Worm (Caenorhabditis elegans) whole organism, L4 larva: ENCODE measurements around the gene M116.5.

ENCODE experiments used
- F26F4.8 ChIP-seq: fragments of 200-800 bp; sonication (Bioruptor generic); conservative IDR thresholded peaks from 2 replicates; pipeline ENCODE4 v1.3.6; 2022; ENCODE audit warnings: missing genetic modification characterization, missing compliant biosample characterization
- F37D6.2 ChIP-seq: sonication (generic microtip); optimal IDR thresholded peaks from 2 replicates; lab custom pipeline; 2016; ENCODE audit warnings: mild to moderate bottlenecking, missing genetic modification characterization, missing compliant biosample characterization
- F44E2.7 ChIP-seq: fragments of 200-800 bp; sonication (Bioruptor generic); IDR thresholded peaks from 2 replicates; pipeline ENCODE4 v2.1.2; 2022; ENCODE audit warnings: missing genetic modification characterization, missing compliant biosample characterization
- F49E8.2 ChIP-seq: sonication (generic microtip); optimal IDR thresholded peaks from 2 replicates; lab custom pipeline; 2016; ENCODE audit warnings: missing compliant biosample characterization, mild to moderate bottlenecking, missing genetic modification characterization, borderline replicate concordance
- T20F7.1 ChIP-seq: fragments of 200-800 bp; sonication (Bioruptor generic); optimal IDR thresholded peaks from 2 replicates; lab custom pipeline; 2018; ENCODE audit warnings: mild to moderate bottlenecking, missing genetic modification characterization, missing compliant biosample characterization
- Y5F2A.4 ChIP-seq: fragments of 200-800 bp; sonication (Bioruptor generic); optimal IDR thresholded peaks from 2 replicates; lab custom pipeline; 2018; ENCODE audit warnings: mild to moderate bottlenecking, missing genetic modification characterization, missing compliant biosample characterization
- ZK546.5 ChIP-seq, 2 experiments: sonication (generic microtip); optimal IDR thresholded peaks; 2 replicates each; lab custom pipeline; 2017; ENCODE audit warnings: missing biosample characterization in 2 of 2, missing genetic modification characterization in 2 of 2
- ama-1 ChIP-seq: fragments of 150-350 bp; optimal IDR thresholded peaks from 2 replicates; lab custom pipeline; 2014; ENCODE audit warnings: inconsistent platforms, mixed read lengths
- arid-1 ChIP-seq: fragments of 200-800 bp; sonication (Bioruptor generic); conservative IDR thresholded peaks from 2 replicates; pipeline ENCODE4 v1.3.6; 2022; ENCODE audit warnings: missing genetic modification reagents, missing genetic modification characterization, missing compliant biosample characterization
- attf-4 ChIP-seq: sonication (generic microtip); optimal IDR thresholded peaks from 3 replicates; lab custom pipeline; 2017; ENCODE audit warnings: missing biosample characterization, missing genetic modification characterization
- ceh-28 ChIP-seq: fragments of 150-350 bp; optimal IDR thresholded peaks from 2 replicates; lab custom pipeline; 2014; ENCODE audit warnings: missing biosample characterization, missing genetic modification reagents, missing genetic modification characterization
- ctbp-1 ChIP-seq: fragments of 200-800 bp; sonication (Bioruptor generic); IDR thresholded peaks from 2 replicates; pipeline ENCODE4 v1.3.6; 2022; ENCODE audit warnings: missing genetic modification reagents, missing genetic modification characterization, missing compliant biosample characterization
- daf-16 ChIP-seq, 3 experiments: sonication (generic microtip); optimal IDR thresholded peaks; 2 replicates each; lab custom pipeline; 2016 to 2017; ENCODE audit warnings: missing genetic modification characterization in 3 of 3, missing genetic modification reagents in 3 of 3, mild to moderate bottlenecking in 2 of 3, missing compliant biosample characterization in 2 of 3, missing biosample characterization in 1 of 3, moderate library complexity in 1 of 3
- daf-19 ChIP-seq: fragments of 200-800 bp; sonication (Bioruptor generic); conservative IDR thresholded peaks from 2 replicates; pipeline ENCODE4 v1.3.6; 2022; ENCODE audit warnings: missing genetic modification characterization, missing compliant biosample characterization
- dmd-9 ChIP-seq: fragments of 200-800 bp; sonication (Bioruptor generic); IDR thresholded peaks from 2 replicates; pipeline ENCODE4 v1.3.6; 2022; ENCODE audit warnings: missing genetic modification reagents, missing genetic modification characterization, missing compliant biosample characterization
- dpl-1 ChIP-seq: fragments of 150-350 bp; optimal IDR thresholded peaks from 2 replicates; lab custom pipeline; 2014; ENCODE audit warnings: missing biosample characterization, missing genetic modification reagents, missing genetic modification characterization
- duxl-1 ChIP-seq: sonication (generic microtip); optimal IDR thresholded peaks from 2 replicates; lab custom pipeline; 2016; ENCODE audit warnings: mild to moderate bottlenecking, missing genetic modification characterization, moderate library complexity, missing compliant biosample characterization; ENCODE audit not compliant: poor library complexity
- dve-1 ChIP-seq: sonication (generic microtip); optimal IDR thresholded peaks from 2 replicates; lab custom pipeline; 2017; ENCODE audit warnings: antibody characterized with exemption, mild to moderate bottlenecking, missing genetic modification characterization, missing compliant biosample characterization; ENCODE audit not compliant: insufficient read depth
- egl-27 ChIP-seq: sonication (generic microtip); optimal IDR thresholded peaks from 3 replicates; lab custom pipeline; 2017; ENCODE audit warnings: missing biosample characterization, missing genetic modification reagents, missing genetic modification characterization
- fkh-10 ChIP-seq: fragments of 150-350 bp; optimal IDR thresholded peaks from 2 replicates; lab custom pipeline; 2014; ENCODE audit warnings: missing biosample characterization, missing genetic modification reagents, missing genetic modification characterization
- fos-1 ChIP-seq: fragments of 150-350 bp; optimal IDR thresholded peaks from 2 replicates; lab custom pipeline; 2014; ENCODE audit warnings: missing biosample characterization, missing genetic modification characterization
- lin-1 ChIP-seq: fragments of 200-800 bp; sonication (Bioruptor generic); IDR thresholded peaks from 2 replicates; pipeline ENCODE4 v1.3.6; 2022; ENCODE audit warnings: missing genetic modification reagents, missing genetic modification characterization, missing compliant biosample characterization
- lin-15B ChIP-seq: fragments of 150-350 bp; sonication (generic microtip); optimal IDR thresholded peaks from 3 replicates; lab custom pipeline; 2014; ENCODE audit warnings: missing biosample characterization, missing genetic modification characterization
- lin-29 ChIP-seq: fragments of 200-800 bp; sonication (Bioruptor generic); IDR thresholded peaks from 2 replicates; pipeline ENCODE4 v1.3.6; 2022; ENCODE audit warnings: missing genetic modification reagents, missing genetic modification characterization, missing compliant biosample characterization
- lir-3 ChIP-seq: sonication (generic microtip); optimal IDR thresholded peaks from 2 replicates; lab custom pipeline; 2016; ENCODE audit warnings: mild to moderate bottlenecking, missing genetic modification characterization, missing compliant biosample characterization
- lsy-2 ChIP-seq, 2 experiments: fragments of 150-350 bp in 1 of 2; sonication (generic microtip) in 1 of 2; optimal IDR thresholded peaks; 2 replicates each; lab custom pipeline; 2014 to 2017; ENCODE audit warnings: missing biosample characterization in 2 of 2, missing genetic modification characterization in 2 of 2
- madf-5 ChIP-seq, 2 experiments: fragments of 200-800 bp; sonication (Bioruptor generic); IDR thresholded peaks; 2 replicates each; pipeline ENCODE4 v1.3.6; 2022; ENCODE audit warnings: missing compliant biosample characterization in 2 of 2, missing genetic modification characterization in 2 of 2
- mdl-1 ChIP-seq, 2 experiments: fragments of 150-350 bp in 1 of 2; sonication (generic microtip) in 1 of 2; optimal IDR thresholded peaks; 2 replicates each; lab custom pipeline; 2014 to 2017; ENCODE audit warnings: missing biosample characterization in 2 of 2, missing genetic modification characterization in 2 of 2
- mes-2 ChIP-seq: sonication (generic microtip); optimal IDR thresholded peaks from 2 replicates; lab custom pipeline; 2016; ENCODE audit warnings: missing genotype, mild to moderate bottlenecking, missing genetic modification characterization, missing compliant biosample characterization; ENCODE audit not compliant: poor library complexity, severe bottlenecking
- mxl-3 ChIP-seq: fragments of 200-800 bp; sonication (Bioruptor generic); optimal IDR thresholded peaks from 2 replicates; lab custom pipeline; 2018; ENCODE audit warnings: mild to moderate bottlenecking, missing genetic modification characterization, missing compliant biosample characterization
- nhr-11 ChIP-seq: fragments of 150-350 bp; optimal IDR thresholded peaks from 2 replicates; lab custom pipeline; 2014; ENCODE audit warnings: missing biosample characterization, missing genetic modification characterization
- nhr-28 ChIP-seq: fragments of 150-350 bp; optimal IDR thresholded peaks from 2 replicates; lab custom pipeline; 2014; ENCODE audit warnings: missing biosample characterization, missing genetic modification characterization
- nhr-41 ChIP-seq: fragments of 200-800 bp; sonication (Bioruptor generic); IDR thresholded peaks from 2 replicates; pipeline ENCODE4 v1.3.6; 2022; ENCODE audit warnings: missing genetic modification reagents, missing genetic modification characterization, missing compliant biosample characterization
- nhr-6 ChIP-seq: fragments of 150-350 bp; optimal IDR thresholded peaks from 2 replicates; lab custom pipeline; 2014; ENCODE audit warnings: missing biosample characterization, missing genetic modification characterization
- nhr-76 ChIP-seq: fragments of 150-350 bp; optimal IDR thresholded peaks from 2 replicates; lab custom pipeline; 2014; ENCODE audit warnings: missing biosample characterization, missing genetic modification characterization
- nhr-77 ChIP-seq: fragments of 150-350 bp; optimal IDR thresholded peaks from 2 replicates; lab custom pipeline; 2014; ENCODE audit warnings: missing biosample characterization, missing genetic modification characterization
- pha-4 ChIP-seq, 2 experiments: fragments of 150-350 bp in 1 of 2; fragments of 200-800 bp in 1 of 2; sonication (Bioruptor generic) in 1 of 2; IDR thresholded peaks in 1 of 2; optimal IDR thresholded peaks in 1 of 2; 2 replicates each; pipeline versions ENCODE4 v1.3.6 to Lab custom; 2014 to 2022; ENCODE audit warnings: missing genetic modification characterization in 2 of 2, missing genetic modification reagents in 2 of 2, missing biosample characterization in 1 of 2, missing compliant biosample characterization in 1 of 2
- rbr-2 ChIP-seq: sonication (generic microtip); optimal IDR thresholded peaks from 2 replicates; lab custom pipeline; 2016; ENCODE audit warnings: missing genotype, missing genetic modification characterization, missing compliant biosample characterization
- saeg-2 ChIP-seq: fragments of 200-800 bp; sonication (Bioruptor generic); IDR thresholded peaks from 2 replicates; pipeline ENCODE4 v1.3.6; 2022; ENCODE audit warnings: missing genetic modification reagents, missing genetic modification characterization, missing compliant biosample characterization
- set-16 ChIP-seq: fragments of 200-800 bp; sonication (Bioruptor generic); IDR thresholded peaks from 2 replicates; pipeline ENCODE4 v1.3.6; 2022; ENCODE audit warnings: missing genetic modification reagents, missing genetic modification characterization, missing compliant biosample characterization
- snpc-4 ChIP-seq: fragments of 150-350 bp; optimal IDR thresholded peaks from 2 replicates; lab custom pipeline; 2014; ENCODE audit warnings: missing biosample characterization, missing genetic modification characterization
- spr-3 ChIP-seq: fragments of 200-800 bp; sonication (Bioruptor generic); optimal IDR thresholded peaks from 2 replicates; lab custom pipeline; 2018; ENCODE audit warnings: mild to moderate bottlenecking, missing genetic modification characterization, missing compliant biosample characterization
- vab-7 ChIP-seq: fragments of 200-800 bp; sonication (Bioruptor generic); IDR thresholded peaks from 2 replicates; pipeline ENCODE4 v1.3.6; 2022; ENCODE audit warnings: missing genetic modification reagents, missing genetic modification characterization, missing compliant biosample characterization
- zag-1 ChIP-seq: fragments of 150-350 bp; optimal IDR thresholded peaks from 2 replicates; lab custom pipeline; 2014; ENCODE audit warnings: missing biosample characterization, missing genetic modification characterization
- zfp-2 ChIP-seq: sonication (generic microtip); optimal IDR thresholded peaks from 2 replicates; lab custom pipeline; 2016; ENCODE audit warnings: mild to moderate bottlenecking, missing genetic modification characterization, missing compliant biosample characterization
- zip-2 ChIP-seq: fragments of 150-350 bp; optimal IDR thresholded peaks from 2 replicates; lab custom pipeline; 2014; ENCODE audit warnings: missing biosample characterization, missing genetic modification characterization

M116.5 gene

DNA sequence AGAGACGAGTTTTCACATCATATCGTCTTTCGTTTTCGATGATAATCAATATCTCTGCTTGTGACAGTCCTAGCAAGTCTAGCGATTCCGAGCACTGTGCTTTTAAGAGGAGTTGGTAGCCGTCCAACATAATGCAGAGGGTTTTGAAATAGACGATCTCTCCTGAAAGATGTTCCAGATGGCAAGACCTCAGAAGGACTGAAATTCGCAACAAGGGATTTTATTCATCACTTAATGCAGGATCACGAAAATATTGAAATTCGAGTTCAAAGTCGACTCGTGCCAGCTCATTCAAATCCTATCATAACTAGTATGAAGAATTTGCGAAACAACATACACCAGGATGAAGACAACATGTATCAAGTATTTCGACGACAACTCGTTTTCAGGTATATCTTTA is 43.4 kb downstream of the M116.5 start, which contains the start of gene D2096.7 (continued):
- peak; percentile 62 for TF ChIP-seq Y5F2A.4 (GFP tag; lab: Kevin White, UChicago)
- TF ChIP-seq T20F7.1 (GFP tag; lab: Kevin White, UChicago): peak; percentile 51
- TF ChIP-seq daf-19: peak; percentile 54; the same call in 1 of the 2 replicates
- peak; percentile 89 for TF ChIP-seq ama-1 (lab: Kevin White, UChicago)
- TF ChIP-seq set-16 (GFP tag; lab: Robert Waterston, UW): no peak
- TF ChIP-seq arid-1 (GFP tag; lab: Robert Waterston, UW): peak; percentile 76
- no peak for TF ChIP-seq dpl-1 (GFP tag; lab: Kevin White, UChicago)
- TF ChIP-seq F49E8.2 (tag; lab: Kevin White, UChicago): peak; percentile 94

DNA sequence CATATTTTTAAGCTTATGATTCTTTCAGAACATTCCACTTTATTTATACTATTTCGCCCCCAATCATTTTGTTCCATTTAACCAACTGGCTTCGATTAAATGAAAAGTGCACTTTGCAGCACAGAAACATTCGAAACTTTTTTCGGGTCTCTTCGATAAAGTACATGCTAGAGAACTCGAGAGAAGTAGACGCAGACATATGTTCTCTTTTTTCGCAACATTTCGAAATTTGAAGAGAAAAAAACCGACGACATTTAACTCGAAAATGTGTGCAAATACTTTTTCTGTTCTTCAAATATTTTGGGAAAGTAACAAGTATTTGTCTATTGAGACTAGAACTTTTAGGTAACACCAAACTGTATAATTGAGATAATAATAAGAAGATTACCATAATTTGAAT is 43.9 kb downstream of the M116.5 start:
- TF ChIP-seq ceh-28 (tag; lab: Kevin White, UChicago) (no peak), attf-4 (tag; lab: Kevin White, UChicago) (no peak), egl-27 (tag; lab: Kevin White, UChicago) (no peak), rbr-2 (tag; lab: Kevin White, UChicago) (no peak), mes-2 (peak; percentile 12), lin-29 (GFP tag; lab: Robert Waterston, UW) (no peak), fkh-10 (GFP tag; lab: Kevin White, UChicago) (no peak), duxl-1 (tag; lab: Kevin White, UChicago) (no peak), nhr-11 (no peak), lsy-2 (tag; optimal IDR thresholded peaks at IDR 0.05; lab: Kevin White, UChicago) (peak in 1 of 2 experiments; percentile 19), ZK546.5 (tag; optimal IDR thresholded peaks at IDR 0.05; lab: Kevin White, UChicago) (no peak), dve-1 (peak; percentile 3), zag-1 (no peak), nhr-76 (tag; lab: Kevin White, UChicago) (no peak), daf-16 (GFP tag; optimal IDR thresholded peaks at IDR 0.05; lab: Kevin White, UChicago) (peak in 1 of 2 experiments; percentile 3), daf-16 (tag; optimal IDR thresholded peaks at IDR 0.05; lab: Kevin White, UChicago) (no peak)

DNA sequence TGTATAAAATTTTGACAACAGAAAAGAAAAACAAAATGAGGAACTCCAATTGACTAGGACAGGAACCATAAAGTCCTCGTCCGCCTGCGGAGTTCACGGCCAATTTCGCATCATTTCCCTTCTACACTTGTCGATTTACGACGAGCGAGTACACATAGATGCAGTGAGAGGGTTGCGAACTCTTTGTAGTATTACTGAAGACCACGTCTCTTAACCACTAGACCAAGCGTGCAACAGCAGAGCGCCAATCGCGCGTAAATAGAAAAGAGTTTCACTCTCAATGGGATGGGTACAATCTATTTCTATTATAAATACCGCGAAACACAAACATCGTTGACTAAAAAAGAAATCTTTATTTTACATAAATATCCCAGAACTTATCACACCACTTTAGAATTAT is 45.5 kb downstream of the M116.5 start:
- TF ChIP-seq saeg-2 (GFP tag; lab: Robert Waterston, UW): no peak
- peak; percentile 51 for TF ChIP-seq spr-3
- peak; percentile 60; the same call in 1 of the 2 replicates for TF ChIP-seq F26F4.8
- peak; percentile 65 for TF ChIP-seq nhr-28 (tag; lab: Kevin White, UChicago)
- TF ChIP-seq lin-1 (GFP tag; lab: Robert Waterston, UW): 0 out of 2 replicates have a peak, but pooled peaks have one; percentile 49
- TF ChIP-seq F44E2.7 (GFP tag; lab: Robert Waterston, UW): no peak
- peak; percentile 45 for TF ChIP-seq F37D6.2
- no peak for TF ChIP-seq egl-27 (tag; lab: Kevin White, UChicago)
- TF ChIP-seq fos-1 (tag; lab: Kevin White, UChicago): no peak
- TF ChIP-seq dmd-9: peak; percentile 68; the same call in 1 of the 2 replicates
- peak; percentile 42 to 88 for TF ChIP-seq daf-16 (GFP tag; optimal IDR thresholded peaks at IDR 0.05; lab: Kevin White, UChicago)
- TF ChIP-seq daf-16 (tag; optimal IDR thresholded peaks at IDR 0.05; lab: Kevin White, UChicago): peak; percentile 85
- peak; percentile 78 to 86; a peak in 3 of 4 replicates for TF ChIP-seq madf-5 (GFP tag; IDR thresholded peaks at IDR 0.05; lab: Robert Waterston, UW)
- TF ChIP-seq lir-3 (tag; lab: Kevin White, UChicago): peak; percentile 29
- no peak for TF ChIP-seq lin-15B (tag; lab: Kevin White, UChicago)
- TF ChIP-seq pha-4 (GFP tag; IDR thresholded peaks at IDR 0.05; lab: Robert Waterston, UW): peak; percentile 89
- TF ChIP-seq pha-4 (tag; optimal IDR thresholded peaks at IDR 0.05; lab: Kevin White, UChicago): peak; percentile 61
- TF ChIP-seq vab-7 (GFP tag; lab: Robert Waterston, UW): peak; percentile 74
- peak; percentile 14 for TF ChIP-seq nhr-6 (tag; lab: Kevin White, UChicago)
- peak; percentile 53 for TF ChIP-seq F49E8.2 (tag; lab: Kevin White, UChicago)
- TF ChIP-seq mdl-1 (tag; optimal IDR thresholded peaks at IDR 0.05; lab: Kevin White, UChicago): peak in 1 of 2 experiments; percentile 53
- peak; percentile 45 for TF ChIP-seq mxl-3 (GFP tag; lab: Kevin White, UChicago)
- no peak for TF ChIP-seq nhr-76 (tag; lab: Kevin White, UChicago)
- TF ChIP-seq zfp-2 (tag; lab: Kevin White, UChicago): peak; percentile 21
- no peak for TF ChIP-seq lin-29 (GFP tag; lab: Robert Waterston, UW)
- peak; percentile 62 for TF ChIP-seq Y5F2A.4 (GFP tag; lab: Kevin White, UChicago)
- TF ChIP-seq ctbp-1: peak; percentile 77; the same call in 1 of the 2 replicates
- TF ChIP-seq snpc-4: no peak
- TF ChIP-seq nhr-77 (tag; lab: Kevin White, UChicago): peak; percentile 48
- peak; percentile 13 for TF ChIP-seq zip-2 (tag; lab: Kevin White, UChicago)
- TF ChIP-seq nhr-41 (GFP tag; lab: Robert Waterston, UW): peak; percentile 21; the same call in 1 of the 2 replicates
